Worm (Caenorhabditis elegans): ENCODE data around the gene mop-25.1.

Gene mop-25.1

ce11 chrX:3977271-3977670, 34.7 kb upstream of the mop-25.1 start:
- no peak for TF ChIP-seq ZK337.2 (GFP tag; IDR thresholded peaks at IDR 0.05)
- no peak for TF ChIP-seq lin-29 (GFP tag; IDR thresholded peaks at IDR 0.05)
- no peak for TF ChIP-seq nhr-28 (tag; optimal IDR thresholded peaks at IDR 0.05)
- TF ChIP-seq snpc-4 (tag; optimal IDR thresholded peaks at IDR 0.05), result no peak
- TF ChIP-seq daf-8 (GFP tag; IDR thresholded peaks at IDR 0.05), result no peak
- TF ChIP-seq mes-2 (tag; optimal IDR thresholded peaks at IDR 0.05; ENCODE audit: poor library complexity, severe bottlenecking), result no peak
- TF ChIP-seq ama-1 (optimal IDR thresholded peaks at IDR 0.05), result no peak
- TF ChIP-seq dmd-8 (GFP tag; IDR thresholded peaks at IDR 0.05), result no peak
- TF ChIP-seq nhr-25 (tag; optimal IDR thresholded peaks at IDR 0.05; ENCODE audit: borderline replicate concordance, insufficient read depth), result no peak
- TF ChIP-seq nhr-237 (tag; optimal IDR thresholded peaks at IDR 0.05), result no peak
- no peak for TF ChIP-seq attf-4 (tag; optimal IDR thresholded peaks at IDR 0.05)

DNA sequence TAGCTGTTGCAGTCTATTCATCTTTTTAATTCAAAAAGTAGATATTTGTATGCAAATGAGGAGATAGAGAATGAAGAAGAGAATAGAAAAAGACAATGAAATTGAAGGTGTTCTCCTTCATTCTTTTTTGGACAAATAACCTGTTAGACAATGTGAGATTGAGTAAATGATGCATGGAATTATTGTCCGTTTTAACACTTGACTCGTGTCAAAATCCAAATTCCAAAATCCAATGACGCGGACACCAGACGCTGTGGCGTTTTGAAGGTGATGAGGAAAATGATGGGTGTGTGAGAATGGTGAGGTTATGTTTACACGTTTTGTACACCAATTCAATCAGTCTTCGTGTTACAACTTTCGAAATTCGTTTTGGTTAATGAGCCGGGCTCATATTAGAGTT, 32.9 kb upstream of the mop-25.1 start:
- TF ChIP-seq zag-1 (tag; optimal IDR thresholded peaks at IDR 0.05), result no peak
- peak; percentile 56 for TF ChIP-seq aha-1 (tag)
- TF ChIP-seq unc-62 (GFP tag; optimal IDR thresholded peaks at IDR 0.05 in 1 of 2), result peak in 1 of 2 experiments; percentile 53
- no peak for TF ChIP-seq unc-62 (tag; optimal IDR thresholded peaks at IDR 0.05)
- no peak for TF ChIP-seq nhr-41 (GFP tag; IDR thresholded peaks at IDR 0.05)
- TF ChIP-seq nhr-10 (tag; optimal IDR thresholded peaks at IDR 0.05), result no peak

DNA sequence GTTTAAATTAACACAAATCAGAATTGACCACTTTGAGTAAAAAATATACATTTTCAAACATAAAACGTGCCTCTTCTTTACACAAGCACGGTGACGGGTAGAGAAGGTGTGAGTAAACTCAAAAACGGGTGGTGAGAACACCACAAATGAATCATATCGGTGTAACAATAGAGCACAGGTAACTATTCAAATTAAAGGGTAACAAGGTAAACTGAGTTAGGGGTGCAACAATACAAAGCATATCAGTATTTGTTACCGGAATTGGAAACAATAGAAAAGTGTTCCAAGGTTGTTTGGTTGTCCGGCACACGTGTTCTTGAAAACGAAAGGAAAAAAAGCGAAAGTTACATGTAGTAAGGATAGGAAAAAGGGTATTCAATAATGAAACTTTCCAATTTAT, 29.6 kb upstream of the mop-25.1 start:
- TF ChIP-seq nhr-6 (tag; optimal IDR thresholded peaks at IDR 0.05) (peak; percentile 51), dmd-8 (GFP tag; IDR thresholded peaks at IDR 0.05) (no peak)

DNA sequence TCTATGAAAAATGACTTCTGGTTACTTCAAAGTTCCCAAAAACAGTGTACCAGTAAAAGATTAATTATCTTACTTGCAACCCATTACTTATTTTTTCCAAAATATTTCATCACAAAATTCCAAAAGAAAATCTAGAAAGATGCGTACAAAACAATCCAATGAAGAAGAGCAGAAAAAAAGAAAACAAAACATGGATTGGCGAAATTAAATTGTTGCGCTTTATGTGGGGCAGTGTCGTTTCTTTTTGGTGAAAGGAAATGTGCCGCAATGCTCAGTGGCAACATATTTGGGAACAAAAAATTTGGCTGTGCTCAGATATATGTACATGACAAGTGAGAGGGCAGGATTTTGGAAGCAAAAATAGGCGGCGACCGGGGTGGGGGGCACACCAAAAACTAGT, 23.4 kb upstream of the mop-25.1 start:
- TF ChIP-seq mxl-3 (GFP tag; optimal IDR thresholded peaks at IDR 0.05) (no peak), ceh-44 (GFP tag; IDR thresholded peaks at IDR 0.05) (no peak), lin-29 (GFP tag; IDR thresholded peaks at IDR 0.05) (no peak), dpl-1 (GFP tag; optimal IDR thresholded peaks at IDR 0.05) (no peak), daf-12 (tag; optimal IDR thresholded peaks at IDR 0.05) (no peak)

DNA sequence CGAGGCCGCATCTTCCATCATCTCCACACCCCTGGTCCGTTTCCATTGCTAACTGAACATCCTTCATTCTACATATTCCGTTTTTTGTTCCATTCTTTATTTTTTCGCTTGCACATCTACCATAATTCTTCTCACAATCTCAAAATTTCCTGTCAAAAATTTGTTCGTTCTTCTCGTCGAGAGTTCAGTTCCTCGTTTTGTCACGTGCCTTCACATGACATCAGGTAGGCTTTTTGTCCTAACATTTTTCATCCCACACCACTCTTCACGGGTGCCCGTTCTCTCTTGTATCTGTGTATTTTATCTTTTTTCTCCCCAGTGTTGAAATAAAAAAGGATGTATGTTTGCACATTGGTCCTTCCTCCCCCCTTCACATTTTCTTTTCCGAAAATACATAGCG, 21.5 kb upstream of the mop-25.1 start:
- TF ChIP-seq hlh-30 (tag; optimal IDR thresholded peaks at IDR 0.05; ENCODE audit: insufficient read depth) (peak; percentile 53), Y75B8A.6 (GFP tag; IDR thresholded peaks at IDR 0.05) (no peak), dmd-9 (GFP tag; IDR thresholded peaks at IDR 0.05) (no peak), dmd-8 (GFP tag; IDR thresholded peaks at IDR 0.05) (no peak), nhr-10 (tag; optimal IDR thresholded peaks at IDR 0.05) (no peak), aha-1 (tag) (peak; percentile 12), hlh-11 (tag; optimal IDR thresholded peaks at IDR 0.05) (no peak), spr-3 (GFP tag; optimal IDR thresholded peaks at IDR 0.05) (no peak), D1046.2 (GFP tag; IDR thresholded peaks at IDR 0.05) (no peak), nhr-6 (tag; optimal IDR thresholded peaks at IDR 0.05) (no peak), nhr-28 (tag; optimal IDR thresholded peaks at IDR 0.05) (no peak), ztf-7 (tag; optimal IDR thresholded peaks at IDR 0.05) (no peak), pha-4 (GFP tag; IDR thresholded peaks at IDR 0.05) (no peak), pha-4 (tag; optimal IDR thresholded peaks at IDR 0.05) (peak; percentile 3), nhr-11 (tag; optimal IDR thresholded peaks at IDR 0.05) (peak; percentile 23), ztf-11 (tag; optimal IDR thresholded peaks at IDR 0.05) (no peak), T20F7.1 (GFP tag; optimal IDR thresholded peaks at IDR 0.05) (no peak), nhr-102 (tag; optimal IDR thresholded peaks at IDR 0.05) (no peak), ceh-32 (tag; optimal IDR thresholded peaks at IDR 0.05; ENCODE audit: poor library complexity) (no peak), F10B5.3 (tag; optimal IDR thresholded peaks at IDR 0.05) (no peak), daf-16 (GFP tag; optimal IDR thresholded peaks at IDR 0.05) (no peak), daf-16 (tag; optimal IDR thresholded peaks at IDR 0.05) (no peak), nhr-111 (GFP tag; optimal IDR thresholded peaks at IDR 0.05) (no peak), pqm-1 (tag; optimal IDR thresholded peaks at IDR 0.05) (no peak), tag-97 (GFP tag; IDR thresholded peaks at IDR 0.05) (no peak), egl-43 (GFP tag; IDR thresholded peaks at IDR 0.05) (no peak), zip-11 (GFP tag; IDR thresholded peaks at IDR 0.05) (no peak), tra-1 (GFP tag; IDR thresholded peaks at IDR 0.05) (no peak), php-3 (GFP tag; IDR thresholded peaks at IDR 0.05) (no peak), ama-1 (optimal IDR thresholded peaks at IDR 0.05) (no peak), rbr-2 (tag; optimal IDR thresholded peaks at IDR 0.05) (no peak)

All from whole organism, L4 larva.